Worm (Caenorhabditis elegans) whole organism, early embryonic: Measurements from ENCODE around the gene dhhc-4.

Experiments used
- B0310.2 ChIP-seq: sonication (generic microtip); optimal IDR thresholded peaks from 2 replicates; lab custom pipeline; 2016; ENCODE audit warnings: mild to moderate bottlenecking, missing genetic modification characterization, missing compliant biosample characterization
- F13C5.2 ChIP-seq: sonication (generic microtip); optimal IDR thresholded peaks from 2 replicates; lab custom pipeline; 2017; ENCODE audit warnings: mild to moderate bottlenecking, missing genetic modification characterization, inconsistent platforms, missing compliant biosample characterization
- ama-1 ChIP-seq: fragments of 150-350 bp; optimal IDR thresholded peaks from 2 replicates; lab custom pipeline; 2014
- ceh-36 ChIP-seq: sonication (generic microtip); optimal IDR thresholded peaks from 2 replicates; lab custom pipeline; 2016; ENCODE audit warnings: missing genetic modification characterization, inconsistent platforms, missing compliant biosample characterization
- ets-7 ChIP-seq: sonication (generic microtip); optimal IDR thresholded peaks from 2 replicates; lab custom pipeline; 2016; ENCODE audit warnings: missing genotype, missing genetic modification characterization, missing compliant biosample characterization
- flt-1 ChIP-seq: fragments of 200-800 bp; sonication (Bioruptor generic); IDR thresholded peaks from 2 replicates; pipeline ENCODE4 v1.3.6; 2022; ENCODE audit warnings: missing genetic modification characterization, missing compliant biosample characterization
- hmbx-1 ChIP-seq: sonication (generic microtip); optimal IDR thresholded peaks from 2 replicates; lab custom pipeline; 2016; ENCODE audit warnings: mild to moderate bottlenecking, missing genetic modification characterization, missing compliant biosample characterization
- hnd-1 ChIP-seq: sonication (generic microtip); optimal IDR thresholded peaks from 2 replicates; lab custom pipeline; 2016; ENCODE audit warnings: missing genetic modification characterization, missing compliant biosample characterization
- pes-1 ChIP-seq: fragments of 200-800 bp; sonication (Bioruptor generic); IDR thresholded peaks from 2 replicates; pipeline ENCODE4 v1.3.6; 2022; ENCODE audit warnings: missing genetic modification reagents, missing genetic modification characterization, missing compliant biosample characterization
- scrt-1 ChIP-seq: fragments of 200-800 bp; sonication (Bioruptor generic); IDR thresholded peaks from 2 replicates; pipeline ENCODE4 v1.3.6; 2022; ENCODE audit warnings: missing genetic modification characterization, missing compliant biosample characterization
- sea-1 ChIP-seq: fragments of 200-800 bp; sonication (Bioruptor generic); conservative IDR thresholded peaks from 2 replicates; pipeline ENCODE4 v1.3.6; 2022; ENCODE audit warnings: missing genetic modification characterization, missing compliant biosample characterization
- tbx-11 ChIP-seq: fragments of 200-800 bp; sonication (Bioruptor generic); IDR thresholded peaks from 2 replicates; pipeline ENCODE4 v1.3.6; 2022; ENCODE audit warnings: missing genetic modification characterization, missing compliant biosample characterization
- tbx-37 ChIP-seq: fragments of 200-800 bp; sonication (Bioruptor generic); conservative IDR thresholded peaks from 2 replicates; pipeline ENCODE4 v1.3.6; 2022; ENCODE audit warnings: missing genetic modification reagents, missing genetic modification characterization, missing compliant biosample characterization

DNA sequence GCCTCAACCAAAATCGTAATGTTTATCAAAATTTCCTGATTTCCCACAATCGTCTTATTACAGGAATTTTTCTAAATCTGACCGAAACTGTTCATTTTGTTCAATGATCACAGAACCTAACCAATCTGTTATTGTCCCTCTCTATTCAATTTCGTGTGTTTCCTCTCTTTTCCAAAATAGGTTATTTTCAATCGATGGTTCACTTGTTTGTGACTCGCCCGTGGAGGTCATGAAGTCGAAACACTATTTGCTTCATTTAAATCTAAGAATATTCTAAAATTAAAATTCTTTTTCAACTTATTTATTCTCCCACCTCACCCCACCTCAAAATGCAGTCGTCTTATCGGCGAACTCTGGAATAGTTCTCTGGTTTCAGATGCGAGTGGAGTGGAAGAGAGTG is 16.7 kb downstream of the dhhc-4 start:
- TF ChIP-seq flt-1 (GFP tag; lab: Robert Waterston, UW) (no peak), ama-1 (lab: Kevin White, UChicago) (no peak), tbx-11 (GFP tag; lab: Robert Waterston, UW) (no peak), ceh-36 (tag; lab: Kevin White, UChicago) (no peak), hnd-1 (tag; lab: Kevin White, UChicago) (no peak), pes-1 (no peak), hmbx-1 (no peak), sea-1 (GFP tag; lab: Robert Waterston, UW) (no peak), tbx-37 (no peak), scrt-1 (GFP tag; lab: Robert Waterston, UW) (no peak), F13C5.2 (tag; lab: Kevin White, UChicago) (no peak), ets-7 (tag; lab: Kevin White, UChicago) (no peak), B0310.2 (tag; lab: Kevin White, UChicago) (no peak)
